Worm (Caenorhabditis elegans): ENCODE measurements around the gene golg-2.
A peak's percentile ranks its signal among the peaks of the same experiment; 100 is the strongest.

The golg-2 gene

DNA sequence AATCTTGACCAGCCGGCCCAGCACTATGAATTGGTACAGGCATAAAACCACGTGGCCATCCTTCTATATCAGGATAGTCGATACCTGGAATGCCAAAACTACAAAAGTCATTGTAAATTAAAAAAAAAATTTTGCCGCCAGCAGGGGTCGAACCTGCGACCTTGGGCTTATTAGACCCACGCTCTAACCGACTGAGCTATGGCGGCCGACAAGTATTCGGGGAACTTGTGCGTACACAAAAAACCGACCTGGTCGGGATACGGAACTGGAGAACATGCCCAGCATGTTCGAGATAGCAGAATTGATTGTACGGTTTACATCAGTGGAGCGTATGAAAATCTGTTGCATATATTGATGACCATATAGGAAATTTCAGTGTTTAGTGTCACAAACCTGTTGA, 17.4 kb upstream of the golg-2 start (continued):
- TF ChIP-seq ceh-18 (tag; optimal IDR thresholded peaks at IDR 0.05): no peak
- TF ChIP-seq odd-2 (tag; optimal IDR thresholded peaks at IDR 0.05): no peak
- no peak for TF ChIP-seq sdc-2 (tag; optimal IDR thresholded peaks at IDR 0.05)
- TF ChIP-seq ceh-45 (GFP tag; IDR thresholded peaks at IDR 0.05): no peak
- no peak for TF ChIP-seq ama-1 (optimal IDR thresholded peaks at IDR 0.05)
- TF ChIP-seq elt-4 (tag; optimal IDR thresholded peaks at IDR 0.05): no peak
- peak; percentile 9 for TF ChIP-seq sox-4 (tag; optimal IDR thresholded peaks at IDR 0.05)
- no peak for TF ChIP-seq unc-86 (tag; optimal IDR thresholded peaks at IDR 0.05)
- no peak for TF ChIP-seq pag-3 (tag; optimal IDR thresholded peaks at IDR 0.05; ENCODE audit: borderline replicate concordance)
- no peak for TF ChIP-seq pqm-1 (tag; optimal IDR thresholded peaks at IDR 0.05)
- TF ChIP-seq dmd-4 (tag; optimal IDR thresholded peaks at IDR 0.05; ENCODE audit: borderline replicate concordance): no peak
- TF ChIP-seq pha-2 (tag; optimal IDR thresholded peaks at IDR 0.05): no peak
- TF ChIP-seq hlh-15 (tag; optimal IDR thresholded peaks at IDR 0.05): no peak
- no peak for TF ChIP-seq ceh-6 (GFP tag; optimal IDR thresholded peaks at IDR 0.05)
- no peak for TF ChIP-seq ceh-34 (tag; optimal IDR thresholded peaks at IDR 0.05)
- TF ChIP-seq pat-9 (tag; optimal IDR thresholded peaks at IDR 0.05): no peak
- no peak for TF ChIP-seq sox-2 (GFP tag; IDR thresholded peaks at IDR 0.05)
- TF ChIP-seq elt-2 (tag; optimal IDR thresholded peaks at IDR 0.05): peak; percentile 96

DNA sequence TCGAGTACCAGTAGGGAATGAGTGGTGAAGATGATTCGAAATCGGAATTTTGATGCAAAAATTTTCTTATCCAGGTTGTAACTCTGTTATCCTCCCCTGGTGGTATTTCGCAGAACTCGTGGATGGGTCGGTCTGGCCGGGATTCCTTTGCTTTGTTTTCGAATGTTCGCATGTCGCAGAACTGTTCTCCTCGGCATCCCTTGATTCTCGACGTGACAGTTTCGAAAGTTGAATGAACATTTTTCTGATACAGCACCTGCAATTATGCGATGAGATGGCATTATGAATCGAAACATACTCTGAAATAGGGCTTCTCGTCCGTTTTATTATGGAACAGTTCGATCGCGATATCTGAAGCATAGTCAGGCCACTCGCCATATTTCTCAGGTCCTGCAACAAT, 16.4 kb upstream of the golg-2 start:
- TF ChIP-seq pat-9 (tag; optimal IDR thresholded peaks at IDR 0.05): no peak

DNA sequence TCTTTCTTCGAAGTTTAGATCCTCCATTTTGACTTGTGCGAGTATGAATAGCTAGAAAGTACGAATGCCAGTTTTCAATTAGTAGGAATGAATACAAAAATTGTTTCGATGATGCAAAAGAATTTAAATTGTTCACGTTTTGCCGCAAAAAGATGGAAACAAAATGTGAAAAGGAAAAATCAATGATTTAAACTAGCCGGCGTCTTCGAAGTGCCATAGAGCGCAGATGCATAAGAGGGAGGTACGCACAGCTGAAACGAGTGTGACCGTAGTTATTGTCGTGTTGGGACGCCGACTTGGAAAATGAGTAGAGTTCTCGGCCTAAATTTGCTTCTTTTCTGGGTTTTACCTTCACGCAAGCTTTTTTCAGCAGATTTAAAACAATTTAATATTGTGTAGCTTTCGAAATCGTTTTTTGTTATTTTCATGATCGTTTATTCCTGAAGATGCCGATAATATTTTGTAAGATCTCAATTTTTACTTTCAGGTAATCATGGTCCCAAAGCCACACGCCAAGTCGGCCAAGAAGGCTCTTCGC, 15.3 kb upstream of the golg-2 start, which contains the start of the genes ify-1 and rpl-22:
ify-1 (minus strand) TSS at position 51 of the 538 bp plus-strand sequence.
rpl-22 (plus strand) TSS at position 488 of the 538 bp plus-strand sequence.
- TF ChIP-seq fkh-6 (tag; optimal IDR thresholded peaks at IDR 0.05): no peak
- TF ChIP-seq elt-4 (tag; optimal IDR thresholded peaks at IDR 0.05): no peak
- TF ChIP-seq pha-2 (tag; optimal IDR thresholded peaks at IDR 0.05): no peak
- TF ChIP-seq tbx-2 (tag; optimal IDR thresholded peaks at IDR 0.05): peak; percentile 70
- no peak for TF ChIP-seq ceh-6 (GFP tag; optimal IDR thresholded peaks at IDR 0.05)
- TF ChIP-seq dve-1 (tag; optimal IDR thresholded peaks at IDR 0.05): peak; percentile 82
- TF ChIP-seq ceh-24 (tag; optimal IDR thresholded peaks at IDR 0.05): no peak
- no peak for TF ChIP-seq syd-9 (tag; optimal IDR thresholded peaks at IDR 0.05)
- peak; percentile 33 for TF ChIP-seq ztf-16 (tag; optimal IDR thresholded peaks at IDR 0.05)
- no peak for TF ChIP-seq ama-1 (optimal IDR thresholded peaks at IDR 0.05)
- no peak for TF ChIP-seq dmd-4 (tag; optimal IDR thresholded peaks at IDR 0.05; ENCODE audit: borderline replicate concordance)
- no peak for TF ChIP-seq hlh-6 (tag; optimal IDR thresholded peaks at IDR 0.05)
- TF ChIP-seq lim-6 (tag; optimal IDR thresholded peaks at IDR 0.05): no peak
- peak; percentile 73 for TF ChIP-seq rnt-1 (tag; optimal IDR thresholded peaks at IDR 0.05)
- TF ChIP-seq che-1 (tag; optimal IDR thresholded peaks at IDR 0.05): no peak
- TF ChIP-seq ceh-18 (tag; optimal IDR thresholded peaks at IDR 0.05): peak; percentile 86
- no peak for TF ChIP-seq C38D4.7 (GFP tag; optimal IDR thresholded peaks at IDR 0.05)
- no peak for TF ChIP-seq npax-4 (tag; optimal IDR thresholded peaks at IDR 0.05)
- TF ChIP-seq C08G9.2 (tag; optimal IDR thresholded peaks at IDR 0.05): peak; percentile 54
- TF ChIP-seq ceh-45 (GFP tag; IDR thresholded peaks at IDR 0.05): no peak
- peak; percentile 66 for TF ChIP-seq ceh-30 (tag; optimal IDR thresholded peaks at IDR 0.05)
- peak; percentile 97 for TF ChIP-seq ceh-48 (tag; optimal IDR thresholded peaks at IDR 0.05)
- no peak for TF ChIP-seq sox-2 (GFP tag; IDR thresholded peaks at IDR 0.05)
- no peak for TF ChIP-seq Y22D7AL.16 (tag; optimal IDR thresholded peaks at IDR 0.05)
- TF ChIP-seq ceh-14 (tag; optimal IDR thresholded peaks at IDR 0.05): no peak
- peak; percentile 22 for TF ChIP-seq fax-1 (tag; optimal IDR thresholded peaks at IDR 0.05)
- peak; percentile 4 for TF ChIP-seq K09A11.1 (tag; optimal IDR thresholded peaks at IDR 0.05; ENCODE audit: insufficient read depth)
- TF ChIP-seq unc-3 (GFP tag; conservative IDR thresholded peaks at IDR 0.05): no peak
- TF ChIP-seq unc-3 (tag; optimal IDR thresholded peaks at IDR 0.05): no peak
- peak; percentile 71 for TF ChIP-seq unc-55 (GFP tag; optimal IDR thresholded peaks at IDR 0.05)
- peak; percentile 68 for TF ChIP-seq pax-1 (tag; optimal IDR thresholded peaks at IDR 0.05)
- TF ChIP-seq unc-42 (tag; optimal IDR thresholded peaks at IDR 0.05): peak; percentile 82
- TF ChIP-seq sdc-2 (tag; optimal IDR thresholded peaks at IDR 0.05): peak; percentile 34
- TF ChIP-seq F13H6.1 (tag; optimal IDR thresholded peaks at IDR 0.05): no peak
- TF ChIP-seq ceh-19 (GFP tag; optimal IDR thresholded peaks at IDR 0.05): peak; percentile 20
- TF ChIP-seq ceh-22 (tag; optimal IDR thresholded peaks at IDR 0.05): no peak
- peak; percentile 71 for TF ChIP-seq hlh-30 (tag; optimal IDR thresholded peaks at IDR 0.05; ENCODE audit: insufficient read depth)
- peak; percentile 3 for TF ChIP-seq zip-5 (tag; optimal IDR thresholded peaks at IDR 0.05)
- TF ChIP-seq odd-2 (tag; optimal IDR thresholded peaks at IDR 0.05): no peak
- TF ChIP-seq lin-11 (tag; optimal IDR thresholded peaks at IDR 0.05): no peak
